Worm (Caenorhabditis elegans) whole organism, midembryonic: ENCODE results near the gene cnc-6.

Source experiments
- T22C8.4 ChIP-seq: fragments of 200-800 bp; sonication (Bioruptor generic); IDR thresholded peaks from 2 replicates; pipeline ENCODE4 v1.3.6; 2022; ENCODE audit warnings: missing genetic modification characterization, missing compliant biosample characterization
- cog-1 ChIP-seq: sonication (generic microtip); optimal IDR thresholded peaks from 2 replicates; lab custom pipeline; 2016; ENCODE audit warnings: missing genetic modification characterization, missing compliant biosample characterization
- flt-1 ChIP-seq: fragments of 200-800 bp; sonication (Bioruptor generic); IDR thresholded peaks from 2 replicates; pipeline ENCODE4 v1.3.6; 2022; ENCODE audit warnings: missing genetic modification characterization, missing compliant biosample characterization
- klf-2 ChIP-seq: fragments of 200-800 bp; sonication (Bioruptor generic); conservative IDR thresholded peaks from 2 replicates; pipeline ENCODE4 v1.3.6; 2022; ENCODE audit warnings: missing genetic modification reagents, missing genetic modification characterization, missing compliant biosample characterization
- med-1 ChIP-seq: sonication (generic microtip); optimal IDR thresholded peaks from 2 replicates; lab custom pipeline; 2017; ENCODE audit warnings: missing genetic modification characterization, mild to moderate bottlenecking, missing compliant biosample characterization, antibody characterized with exemption, missing genetic modification reagents; ENCODE audit not compliant: insufficient read depth
- ref-1 ChIP-seq: fragments of 200-800 bp; sonication (Bioruptor generic); conservative IDR thresholded peaks from 2 replicates; pipeline ENCODE4 v1.3.6; 2022; ENCODE audit warnings: missing genetic modification reagents, missing genetic modification characterization, missing compliant biosample characterization
- tab-1 ChIP-seq: fragments of 200-800 bp; sonication (Bioruptor generic); IDR thresholded peaks from 2 replicates; pipeline ENCODE4 v1.3.6; 2022; ENCODE audit warnings: missing genetic modification characterization, missing compliant biosample characterization
- ztf-23 ChIP-seq: fragments of 200-800 bp; sonication (Bioruptor generic); IDR thresholded peaks from 2 replicates; pipeline ENCODE4 v1.3.6; 2022; ENCODE audit warnings: missing genetic modification reagents, missing genetic modification characterization, missing compliant biosample characterization
- ztf-29 ChIP-seq: fragments of 200-800 bp; sonication (Bioruptor generic); IDR thresholded peaks from 2 replicates; pipeline ENCODE4 v1.3.6; 2022; ENCODE audit warnings: missing genetic modification reagents, missing genetic modification characterization, missing compliant biosample characterization

ce11 chrIII:1758632-1759031, 4.7 kb upstream of the cnc-6 start, which contains the start of gene Y46E12A.2:
- TF ChIP-seq tab-1 (GFP tag; lab: Robert Waterston, UW) = no peak
- TF ChIP-seq T22C8.4 (GFP tag; lab: Robert Waterston, UW) = no peak
- no peak for TF ChIP-seq ztf-29
- TF ChIP-seq ref-1 = no peak
- TF ChIP-seq flt-1 = no peak
- no peak for TF ChIP-seq ztf-23
- TF ChIP-seq cog-1 (tag; lab: Kevin White, UChicago) = no peak
- no peak for TF ChIP-seq med-1 (GFP tag; lab: Kevin White, UChicago)
- no peak for TF ChIP-seq klf-2 (GFP tag; lab: Robert Waterston, UW)
